Fruit fly (Drosophila melanogaster): Measurements from ENCODE around the gene CG14384.
A peak's percentile ranks its signal among the peaks of the same experiment; 100 is the strongest.

Gene CG14384

DNA sequence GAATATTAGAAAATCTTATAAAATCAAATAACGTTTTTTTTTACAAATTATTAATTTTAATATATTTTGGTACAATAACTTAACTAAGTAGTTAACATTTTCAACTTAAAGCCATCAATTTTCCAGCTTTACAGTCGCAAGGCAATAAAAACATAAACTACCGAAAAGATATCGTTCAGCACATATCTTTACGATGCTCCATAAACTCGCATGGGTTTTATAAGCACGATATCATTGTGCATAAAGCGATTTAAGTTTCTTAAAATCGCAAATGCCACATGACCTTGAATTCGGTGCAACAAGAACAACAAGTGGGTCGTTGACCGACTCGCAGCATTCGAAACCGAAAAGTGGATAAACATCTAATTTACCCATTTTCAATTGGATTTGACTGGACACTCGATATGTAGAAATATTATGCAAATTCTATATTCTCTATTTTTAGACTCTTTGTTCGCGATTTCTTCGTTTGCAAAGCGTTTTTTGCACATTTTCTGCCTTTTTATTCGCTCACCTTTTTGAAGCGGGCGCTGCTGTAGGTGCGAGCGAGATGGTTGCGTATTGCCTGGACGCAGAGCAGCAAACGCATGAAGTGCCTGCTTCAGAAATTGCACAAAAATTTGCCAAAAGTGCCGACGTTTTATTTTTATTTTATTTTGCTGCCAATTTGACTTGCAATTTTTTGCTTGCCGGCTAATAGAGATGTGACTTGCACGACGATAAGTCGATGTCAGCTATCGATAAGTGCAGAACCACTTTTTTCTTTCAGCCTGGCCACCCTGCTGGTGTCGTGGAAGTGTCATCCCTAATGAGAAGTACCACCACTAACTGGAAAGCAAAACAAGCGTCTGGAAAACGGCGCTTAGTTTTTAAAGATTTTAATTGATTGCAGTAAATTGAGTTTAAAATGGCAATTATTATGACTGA is 6.3 kb downstream of the CG14384 start, which contains the start of gene Spc25 (continued):
- TF ChIP-seq cad (GFP tag; optimal IDR thresholded peaks at IDR 0.05): no peak
- TF ChIP-seq Nf-YC (tag; optimal IDR thresholded peaks at IDR 0.05): peak; percentile 6
- peak; percentile 66; the same call in 1 of the 2 replicates for TF ChIP-seq sob (GFP tag; IDR thresholded peaks at IDR 0.05)
- peak in 1 of 2 experiments; percentile 56 for TF ChIP-seq chif (GFP tag; optimal IDR thresholded peaks at IDR 0.05)
- TF ChIP-seq jing (GFP tag; optimal IDR thresholded peaks at IDR 0.05): no peak
- no peak; the same call in 1 of the 2 replicates for TF ChIP-seq onecut (GFP tag; IDR thresholded peaks at IDR 0.05)
- TF ChIP-seq ranshi (GFP tag; IDR thresholded peaks at IDR 0.05): peak; percentile 66; the same call in 1 of the 2 replicates
- peak; percentile 38; the same call in 1 of the 2 replicates for TF ChIP-seq H2.0 (GFP tag; IDR thresholded peaks at IDR 0.05)
- no peak for TF ChIP-seq CG11723 (GFP tag; optimal IDR thresholded peaks at IDR 0.05)
- TF ChIP-seq chn (GFP tag; optimal IDR thresholded peaks at IDR 0.05): peak; percentile 75
- TF ChIP-seq Atf3 (GFP tag; optimal IDR thresholded peaks at IDR 0.05): peak; percentile 18
- peak; percentile 27; the same call in 1 of the 3 replicates for TF ChIP-seq ci (GFP tag; IDR thresholded peaks at IDR 0.05)
- no peak for TF ChIP-seq D19A (tag; optimal IDR thresholded peaks at IDR 0.05)
- TF ChIP-seq CG34422 (GFP tag; IDR thresholded peaks at IDR 0.05): peak; percentile 80
- TF ChIP-seq disco-r (GFP tag; optimal IDR thresholded peaks at IDR 0.05): no peak
- peak; percentile 43 for TF ChIP-seq ssp (GFP tag; IDR thresholded peaks at IDR 0.05)
- peak; percentile 49; the same call in 1 of the 2 replicates for TF ChIP-seq CG9215 (GFP tag; IDR thresholded peaks at IDR 0.05)
- TF ChIP-seq Hr39 (optimal IDR thresholded peaks at IDR 0.05): no peak
- TF ChIP-seq NfI (GFP tag; optimal IDR thresholded peaks at IDR 0.05): no peak
- no peak for TF ChIP-seq corto (GFP tag; optimal IDR thresholded peaks at IDR 0.05)
- no peak for TF ChIP-seq CG15011 (GFP tag; optimal IDR thresholded peaks at IDR 0.05)
- TF ChIP-seq CG1529 (GFP tag; optimal IDR thresholded peaks at IDR 0.05): no peak
- peak; percentile 10 for TF ChIP-seq Sox102F (GFP tag; optimal IDR thresholded peaks at IDR 0.05)
- peak; percentile 61 for TF ChIP-seq HmgZ (tag; optimal IDR thresholded peaks at IDR 0.05)
- peak; percentile 75 for TF ChIP-seq CG2120 (GFP tag; optimal IDR thresholded peaks at IDR 0.05)
- no peak for TF ChIP-seq CG13894 (tag; optimal IDR thresholded peaks at IDR 0.05)
- TF ChIP-seq cg (GFP tag; optimal IDR thresholded peaks at IDR 0.05): no peak
- peak; percentile 73 for TF ChIP-seq jumu (GFP tag; optimal IDR thresholded peaks at IDR 0.05)
- TF ChIP-seq sisA (GFP tag; IDR thresholded peaks at IDR 0.05): no peak; the same call in 1 of the 2 replicates
- TF ChIP-seq ham (GFP tag; IDR thresholded peaks at IDR 0.05): no peak
- TF ChIP-seq MESR4 (GFP tag; optimal IDR thresholded peaks at IDR 0.05): peak; percentile 36
- TF ChIP-seq NFAT (GFP tag; IDR thresholded peaks at IDR 0.05): peak; percentile 68
- TF ChIP-seq exex (tag; optimal IDR thresholded peaks at IDR 0.05): no peak
- peak; percentile 66 for TF ChIP-seq pum (GFP tag; optimal IDR thresholded peaks at IDR 0.05)
- peak; percentile 41; the same call in 1 of the 2 replicates for TF ChIP-seq ttk (GFP tag; IDR thresholded peaks at IDR 0.05)
- TF ChIP-seq CG10543 (GFP tag; optimal IDR thresholded peaks at IDR 0.05): no peak
- TF ChIP-seq crp (GFP tag; optimal IDR thresholded peaks at IDR 0.05): peak in 1 of 2 experiments; percentile 12
- TF ChIP-seq CoRest (tag; optimal IDR thresholded peaks at IDR 0.05): no peak
- peak; percentile 69 for TF ChIP-seq shn (GFP tag; optimal IDR thresholded peaks at IDR 0.05)
- TF ChIP-seq CG15073 (GFP tag; optimal IDR thresholded peaks at IDR 0.05): no peak
- TF ChIP-seq Side (GFP tag; optimal IDR thresholded peaks at IDR 0.05): peak; percentile 67
- TF ChIP-seq crc (GFP tag; optimal IDR thresholded peaks at IDR 0.05): no peak
- peak; percentile 52 for TF ChIP-seq CG9609 (GFP tag; optimal IDR thresholded peaks at IDR 0.05)
- TF ChIP-seq TFAM (GFP tag; optimal IDR thresholded peaks at IDR 0.05): no peak
- no peak for TF ChIP-seq esg (GFP tag; conservative IDR thresholded peaks at IDR 0.05)
- TF ChIP-seq CG6791 (GFP tag; IDR thresholded peaks at IDR 0.05; ENCODE audit: partially characterized antibody): peak; percentile 96
- TF ChIP-seq run (tag; optimal IDR thresholded peaks at IDR 0.05): no peak
- TF ChIP-seq GATAe (GFP tag; conservative IDR thresholded peaks at IDR 0.05): no peak
- TF ChIP-seq CG33213 (GFP tag; optimal IDR thresholded peaks at IDR 0.05): peak; percentile 84

All from whole organism, embryonic.